Worm (Caenorhabditis elegans): Measurements from ENCODE around the gene W02B3.3.

The W02B3.3 gene

DNA sequence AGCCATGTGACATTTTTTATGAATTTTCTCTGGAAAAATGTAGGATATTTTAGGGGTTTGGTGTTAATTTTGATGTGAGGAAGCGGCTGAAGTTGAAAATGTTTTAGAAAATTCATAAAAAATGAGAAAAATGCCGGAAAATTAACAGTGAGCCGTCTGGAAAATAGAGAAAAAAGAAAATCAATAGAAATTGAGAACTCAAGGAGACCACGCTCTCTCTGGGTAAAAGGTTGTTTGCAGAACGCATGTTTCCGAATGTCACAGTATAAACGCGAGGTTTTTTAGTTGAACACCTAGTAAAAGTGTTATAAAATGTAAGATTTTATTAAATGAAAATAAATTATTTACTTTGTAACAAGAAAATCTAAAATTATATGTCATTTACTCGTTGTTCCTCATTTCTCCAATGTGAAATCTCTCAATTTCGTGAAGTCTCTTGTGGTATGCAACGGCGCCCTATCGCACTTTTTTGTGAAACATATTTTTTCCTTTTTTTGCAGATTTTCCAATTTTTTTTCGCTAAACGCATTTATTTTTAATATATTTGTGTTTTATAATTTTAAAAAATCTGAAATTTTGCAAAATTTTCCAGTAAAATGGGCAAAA is 27.9 kb downstream of the W02B3.3 start, which contains the start of the genes tag-266 and tag-267 (continued):
- TF ChIP-seq aly-2 (tag; optimal IDR thresholded peaks at IDR 0.05) (peak; percentile 49), lin-35 (GFP tag; optimal IDR thresholded peaks at IDR 0.05) (peak; percentile 60 to 75), unc-86 (tag; optimal IDR thresholded peaks at IDR 0.05) (peak; percentile 47), F16B12.6 (tag; optimal IDR thresholded peaks at IDR 0.05) (peak; percentile 33), ama-1 (optimal IDR thresholded peaks at IDR 0.05) (no peak), mef-2 (tag; optimal IDR thresholded peaks at IDR 0.05) (no peak), zag-1 (tag; optimal IDR thresholded peaks at IDR 0.05) (peak; percentile 34), ces-1 (GFP tag; optimal IDR thresholded peaks at IDR 0.05) (no peak), nhr-90 (tag; optimal IDR thresholded peaks at IDR 0.05; ENCODE audit: poor library complexity) (peak; percentile 88), fkh-8 (tag; optimal IDR thresholded peaks at IDR 0.05) (peak; percentile 90), skn-1 (tag; optimal IDR thresholded peaks at IDR 0.05) (peak; percentile 27), unc-98 (GFP tag; IDR thresholded peaks at IDR 0.05) (peak; percentile 80), mdl-1 (tag; optimal IDR thresholded peaks at IDR 0.05) (no peak), snu-23 (GFP tag; optimal IDR thresholded peaks at IDR 0.05) (peak; percentile 81), irx-1 (tag; optimal IDR thresholded peaks at IDR 0.05) (peak; percentile 77), lin-14 (GFP tag; optimal IDR thresholded peaks at IDR 0.05) (peak; percentile 91), fkh-10 (GFP tag; optimal IDR thresholded peaks at IDR 0.05) (peak; percentile 24), aha-1 (tag; optimal IDR thresholded peaks at IDR 0.05) (no peak), rnt-1 (tag; optimal IDR thresholded peaks at IDR 0.05) (peak; percentile 76), blmp-1 (tag; optimal IDR thresholded peaks at IDR 0.05) (peak; percentile 18), lin-13 (GFP tag; optimal IDR thresholded peaks at IDR 0.05) (peak; percentile 19), lir-3 (tag; optimal IDR thresholded peaks at IDR 0.05; ENCODE audit: poor library complexity) (no peak), nhr-76 (tag; optimal IDR thresholded peaks at IDR 0.05) (no peak)

ce11 chrIII:638319-638718 is 29.9 kb downstream of the W02B3.3 start, which contains the start of gene sbds-1:
sbds-1 (minus strand) TSS chrIII:638419.
- TF ChIP-seq hlh-4 (tag; optimal IDR thresholded peaks at IDR 0.05) = no peak
- no peak for TF ChIP-seq zip-4 (GFP tag; optimal IDR thresholded peaks at IDR 0.05)
- no peak for TF ChIP-seq nhr-90 (tag; optimal IDR thresholded peaks at IDR 0.05; ENCODE audit: poor library complexity)
- no peak for TF ChIP-seq mep-1 (tag; optimal IDR thresholded peaks at IDR 0.05)
- no peak for TF ChIP-seq Y116A8C.19 (tag; optimal IDR thresholded peaks at IDR 0.05; ENCODE audit: borderline replicate concordance)
- TF ChIP-seq rnt-1 (tag; optimal IDR thresholded peaks at IDR 0.05) = no peak
- no peak for TF ChIP-seq vab-15 (tag; optimal IDR thresholded peaks at IDR 0.05)
- TF ChIP-seq elt-2 (tag; optimal IDR thresholded peaks at IDR 0.05) = no peak
- no peak for TF ChIP-seq dpl-1 (GFP tag; optimal IDR thresholded peaks at IDR 0.05)
- TF ChIP-seq lin-39 (tag; optimal IDR thresholded peaks at IDR 0.05) = no peak
- no peak for TF ChIP-seq ceh-82 (tag; optimal IDR thresholded peaks at IDR 0.05)
- TF ChIP-seq nhr-71 (tag; optimal IDR thresholded peaks at IDR 0.05) = no peak
- no peak for TF ChIP-seq unc-130 (tag; optimal IDR thresholded peaks at IDR 0.05)
- no peak for TF ChIP-seq elt-3 (tag; optimal IDR thresholded peaks at IDR 0.05)
- TF ChIP-seq swsn-7 (tag; optimal IDR thresholded peaks at IDR 0.05) = no peak

- no peak for TF ChIP-seq zip-4 (GFP tag; optimal IDR thresholded peaks at IDR 0.05)
- no peak for TF ChIP-seq tbx-2 (tag; optimal IDR thresholded peaks at IDR 0.05)
- TF ChIP-seq nhr-28 (tag; optimal IDR thresholded peaks at IDR 0.05) = no peak
Measured at ce11 chrIII:636067-636466, 32.2 kb downstream of the W02B3.3 start, which contains the start of gene T19C3.7. T19C3.7 (minus strand) TSS chrIII:636167.

ce11 chrIII:634618-635017 is 33.6 kb downstream of the W02B3.3 start, which contains the start of gene fem-2:
fem-2 (minus strand) TSS chrIII:634626.
- peak; percentile 30 to 63 (median 38) for TF ChIP-seq ceh-82 (tag; optimal IDR thresholded peaks at IDR 0.05)
- TF ChIP-seq nhr-12 (tag; optimal IDR thresholded peaks at IDR 0.05) = no peak
- TF ChIP-seq rnt-1 (tag; optimal IDR thresholded peaks at IDR 0.05) = peak; percentile 24
- no peak for TF ChIP-seq sup-37 (GFP tag; optimal IDR thresholded peaks at IDR 0.05)
- TF ChIP-seq fkh-8 (tag; optimal IDR thresholded peaks at IDR 0.05) = peak; percentile 1
- peak; percentile 26 for TF ChIP-seq lin-13 (GFP tag; optimal IDR thresholded peaks at IDR 0.05)
- TF ChIP-seq blmp-1 (tag; optimal IDR thresholded peaks at IDR 0.05) = peak; percentile 42
- no peak for TF ChIP-seq nhr-28 (tag; optimal IDR thresholded peaks at IDR 0.05)
- no peak for TF ChIP-seq ceh-8 (GFP tag; optimal IDR thresholded peaks at IDR 0.05)
- no peak for TF ChIP-seq lin-39 (tag; optimal IDR thresholded peaks at IDR 0.05)
- TF ChIP-seq hpl-2 (GFP tag; optimal IDR thresholded peaks at IDR 0.05) = no peak
- peak; percentile 52 for TF ChIP-seq swsn-7 (tag; optimal IDR thresholded peaks at IDR 0.05)
- TF ChIP-seq lin-14 (GFP tag; optimal IDR thresholded peaks at IDR 0.05) = no peak
- no peak for TF ChIP-seq jun-1 (tag; optimal IDR thresholded peaks at IDR 0.05)
- TF ChIP-seq ets-5 (GFP tag; IDR thresholded peaks at IDR 0.05) = no peak
- TF ChIP-seq skn-1 (tag; optimal IDR thresholded peaks at IDR 0.05) = no peak
- no peak for TF ChIP-seq Y116A8C.19 (tag; optimal IDR thresholded peaks at IDR 0.05; ENCODE audit: borderline replicate concordance)
- TF ChIP-seq alr-1 (tag; optimal IDR thresholded peaks at IDR 0.05; ENCODE audit: borderline replicate concordance) = no peak
- TF ChIP-seq pag-3 (tag; optimal IDR thresholded peaks at IDR 0.05; ENCODE audit: borderline replicate concordance, insufficient read depth) = no peak
